Fruit fly (Drosophila melanogaster) whole organism, embryonic: ENCODE results near the gene Rad23.

ENCODE experiments used
- C15 ChIP-seq: fragments of 200-800 bp; sonication (Bioruptor generic); IDR thresholded peaks from 3 replicates; pipeline ENCODE4 v1.3.6; 2022; ENCODE audit warnings: missing biosample characterization, missing genetic modification characterization
- CG10462 ChIP-seq: fragments of 200-800 bp; sonication (Bioruptor generic); optimal IDR thresholded peaks from 2 replicates; lab custom pipeline; 2016; ENCODE audit warnings: missing biosample characterization, missing genetic modification characterization
- CG11456 ChIP-seq: fragments of 200-800 bp; sonication (Bioruptor generic); IDR thresholded peaks from 3 replicates; pipeline ENCODE4 v1.3.6; 2022; ENCODE audit warnings: missing biosample characterization, missing genetic modification characterization
- CG11504 ChIP-seq: fragments of 200-800 bp; sonication (Bioruptor generic); optimal IDR thresholded peaks from 3 replicates; lab custom pipeline; 2019; ENCODE audit warnings: missing biosample characterization, mild to moderate bottlenecking, missing genetic modification characterization, moderate library complexity
- CG11723 ChIP-seq: fragments of 200-800 bp; sonication (Bioruptor generic); optimal IDR thresholded peaks from 2 replicates; lab custom pipeline; 2017; ENCODE audit warnings: missing biosample characterization, mild to moderate bottlenecking, missing genetic modification characterization
- CG12071 ChIP-seq: fragments of 200-800 bp; sonication (Bioruptor generic); optimal IDR thresholded peaks from 3 replicates; lab custom pipeline; 2018; ENCODE audit warnings: missing biosample characterization, mild to moderate bottlenecking, missing genetic modification characterization
- CG12299 ChIP-seq: fragments of 200-800 bp; sonication (Bioruptor generic); optimal IDR thresholded peaks from 2 replicates; lab custom pipeline; 2018; ENCODE audit warnings: missing biosample characterization, mild to moderate bottlenecking, missing genetic modification characterization
- CG13424 ChIP-seq: fragments of 200-800 bp; sonication (Bioruptor generic); optimal IDR thresholded peaks from 2 replicates; lab custom pipeline; 2019; ENCODE audit warnings: missing biosample characterization, mild to moderate bottlenecking, missing genetic modification characterization, moderate library complexity
- CG15269 ChIP-seq: fragments of 200-800 bp; sonication (Bioruptor generic); optimal IDR thresholded peaks from 2 replicates; lab custom pipeline; 2018; ENCODE audit warnings: missing biosample characterization, mild to moderate bottlenecking, missing genetic modification characterization, moderate library complexity
- CG15601 ChIP-seq: fragments of 200-800 bp; sonication (Bioruptor generic); optimal IDR thresholded peaks from 3 replicates; lab custom pipeline; 2019; ENCODE audit warnings: missing biosample characterization, mild to moderate bottlenecking, missing genetic modification characterization, moderate library complexity
- CG15696 ChIP-seq: fragments of 200-800 bp; sonication (Bioruptor generic); optimal IDR thresholded peaks from 2 replicates; lab custom pipeline; 2019; ENCODE audit warnings: missing biosample characterization, mild to moderate bottlenecking, missing genetic modification characterization, moderate library complexity
- CG1603 ChIP-seq: fragments of 200-800 bp; sonication (Bioruptor generic); optimal IDR thresholded peaks from 2 replicates; lab custom pipeline; 2019; ENCODE audit warnings: missing biosample characterization, mild to moderate bottlenecking, missing genetic modification characterization, moderate library complexity
- CG17186 ChIP-seq: fragments of 200-800 bp; sonication (Bioruptor generic); optimal IDR thresholded peaks from 3 replicates; lab custom pipeline; 2017; ENCODE audit warnings: missing biosample characterization, missing genetic modification reagents, missing genetic modification characterization
- CG18011 ChIP-seq: fragments of 200-800 bp; sonication (Bioruptor generic); optimal IDR thresholded peaks from 2 replicates; lab custom pipeline; 2017; ENCODE audit warnings: missing biosample characterization, missing genetic modification characterization, mild to moderate bottlenecking, moderate library complexity, missing genotype
- CG5180 ChIP-seq: fragments of 200-800 bp; sonication (Bioruptor generic); optimal IDR thresholded peaks from 3 replicates; lab custom pipeline; 2017; ENCODE audit warnings: missing biosample characterization, missing genetic modification characterization, mild to moderate bottlenecking, moderate library complexity, missing genetic modification reagents
- CG8290 ChIP-seq, 3 experiments: fragments of 200-800 bp; sonication (Bioruptor generic); optimal IDR thresholded peaks; 2 replicates each; lab custom pipeline; 2016 to 2019; ENCODE audit warnings: missing biosample characterization in 3 of 3, missing genetic modification characterization in 3 of 3, mild to moderate bottlenecking in 2 of 3, moderate library complexity in 1 of 3
- CG8388 ChIP-seq: fragments of 200-800 bp; sonication (Bioruptor generic); optimal IDR thresholded peaks from 2 replicates; lab custom pipeline; 2019; ENCODE audit warnings: missing biosample characterization, mild to moderate bottlenecking, missing genetic modification characterization, moderate library complexity
- CG8765 ChIP-seq: fragments of 200-800 bp; sonication (Bioruptor generic); IDR thresholded peaks from 2 replicates; pipeline ENCODE4 v1.3.6; 2022; ENCODE audit warnings: missing biosample characterization, missing genetic modification characterization
- CG9932 ChIP-seq: fragments of 200-800 bp; sonication (Bioruptor generic); IDR thresholded peaks from 2 replicates; pipeline ENCODE4 v1.3.6; 2022; ENCODE audit warnings: missing biosample characterization, missing genetic modification characterization
- Dad ChIP-seq: fragments of 200-800 bp; sonication (Bioruptor generic); optimal IDR thresholded peaks from 3 replicates; lab custom pipeline; 2016; ENCODE audit warnings: missing biosample characterization, missing genetic modification characterization
- Fer2 ChIP-seq: fragments of 200-800 bp; sonication (Bioruptor generic); optimal IDR thresholded peaks from 2 replicates; lab custom pipeline; 2018; ENCODE audit warnings: missing biosample characterization, mild to moderate bottlenecking, missing genetic modification characterization, moderate library complexity
- HmgZ ChIP-seq: fragments of 200-800 bp; sonication (Bioruptor generic); optimal IDR thresholded peaks from 2 replicates; lab custom pipeline; 2018; ENCODE audit warnings: missing biosample characterization, mild to moderate bottlenecking, missing genetic modification characterization
- Sox100B ChIP-seq: fragments of 200-800 bp; sonication (Bioruptor generic); optimal IDR thresholded peaks from 3 replicates; lab custom pipeline; 2018; ENCODE audit warnings: missing biosample characterization, mild to moderate bottlenecking, missing genetic modification characterization
- Sry-β ChIP-seq: fragments of 200-800 bp; sonication (Bioruptor generic); optimal IDR thresholded peaks from 2 replicates; lab custom pipeline; 2018; ENCODE audit warnings: missing biosample characterization, mild to moderate bottlenecking, missing genetic modification characterization, moderate library complexity
- Sry-δ ChIP-seq: fragments of 200-800 bp; sonication (Bioruptor generic); optimal IDR thresholded peaks from 2 replicates; lab custom pipeline; 2016; ENCODE audit warnings: missing biosample characterization, missing genetic modification characterization
- Stat92E ChIP-seq, 3 experiments: fragments of >200 bp in 2 of 3; fragments of 200-800 bp in 1 of 3; sonication (Bioruptor generic) in 1 of 3; optimal IDR thresholded peaks; 2 replicates each; lab custom pipeline; 2017 to 2019; ENCODE audit warnings: missing biosample characterization in 3 of 3, missing genetic modification characterization in 3 of 3, mild to moderate bottlenecking in 1 of 3, moderate library complexity in 1 of 3
- Xbp1 ChIP-seq: fragments of 200-800 bp; sonication (Bioruptor generic); optimal IDR thresholded peaks from 3 replicates; lab custom pipeline; 2016; ENCODE audit warnings: missing biosample characterization, mild to moderate bottlenecking, missing genetic modification characterization
- bbx ChIP-seq: fragments of 200-800 bp; sonication (Bioruptor generic); IDR thresholded peaks from 2 replicates; pipeline ENCODE4 v1.3.6; 2022; ENCODE audit warnings: missing biosample characterization, missing genetic modification characterization; ENCODE audit not compliant: partially characterized antibody
- chif ChIP-seq, 2 experiments: fragments of 200-800 bp; sonication (Bioruptor generic); optimal IDR thresholded peaks; 3 replicates each; lab custom pipeline; 2016; ENCODE audit warnings: missing biosample characterization in 2 of 2, missing genetic modification characterization in 2 of 2
- ci ChIP-seq: fragments of 200-800 bp; sonication (Bioruptor generic); IDR thresholded peaks from 3 replicates; pipeline ENCODE4 v1.3.6; 2022; ENCODE audit warnings: missing biosample characterization, missing genetic modification characterization
- crc ChIP-seq: fragments of 200-800 bp; sonication (Bioruptor generic); optimal IDR thresholded peaks from 2 replicates; lab custom pipeline; 2016; ENCODE audit warnings: missing biosample characterization, missing genetic modification characterization
- cwo ChIP-seq: fragments of 200-800 bp; sonication (Bioruptor generic); optimal IDR thresholded peaks from 3 replicates; lab custom pipeline; 2017; ENCODE audit warnings: missing biosample characterization, missing genetic modification characterization, mild to moderate bottlenecking, moderate library complexity, missing genetic modification reagents
- danr ChIP-seq: fragments of 200-800 bp; sonication (Bioruptor generic); IDR thresholded peaks from 2 replicates; pipeline ENCODE4 v1.3.6; 2022; ENCODE audit warnings: missing biosample characterization, missing genetic modification characterization
- dmrt11E ChIP-seq: fragments of 200-800 bp; sonication (Bioruptor generic); optimal IDR thresholded peaks from 3 replicates; lab custom pipeline; 2018; ENCODE audit warnings: missing biosample characterization, mild to moderate bottlenecking, missing genetic modification characterization, moderate library complexity
- gro ChIP-seq: fragments of 200-800 bp; sonication (Bioruptor generic); optimal IDR thresholded peaks from 2 replicates; lab custom pipeline; 2016; ENCODE audit warnings: missing biosample characterization, missing genetic modification characterization
- hth ChIP-seq: fragments of >200 bp; optimal IDR thresholded peaks from 2 replicates; lab custom pipeline; 2017; ENCODE audit warnings: inconsistent platforms
- lbe ChIP-seq: fragments of 200-800 bp; sonication (Bioruptor generic); optimal IDR thresholded peaks from 2 replicates; lab custom pipeline; 2016; ENCODE audit warnings: missing biosample characterization, mild to moderate bottlenecking, missing genetic modification characterization
- otp ChIP-seq: fragments of 200-800 bp; sonication (Bioruptor generic); IDR thresholded peaks from 3 replicates; pipeline ENCODE4, ENCODE4 v1.3.6; 2022; ENCODE audit warnings: missing biosample characterization, missing genetic modification characterization
- psq ChIP-seq: fragments of 200-800 bp; sonication (Bioruptor generic); optimal IDR thresholded peaks from 2 replicates; lab custom pipeline; 2017; ENCODE audit warnings: missing biosample characterization, missing genetic modification characterization
- ro ChIP-seq: fragments of 200-800 bp; sonication (Bioruptor generic); IDR thresholded peaks from 2 replicates; pipeline ENCODE4 v1.3.6; 2022; ENCODE audit warnings: missing biosample characterization, missing genetic modification characterization
- seq ChIP-seq: fragments of 200-800 bp; sonication (Bioruptor generic); IDR thresholded peaks from 2 replicates; pipeline ENCODE4 v1.3.6; 2022; ENCODE audit warnings: missing biosample characterization, missing genetic modification characterization
- sqz ChIP-seq: fragments of 200-800 bp; sonication (Bioruptor generic); optimal IDR thresholded peaks from 3 replicates; lab custom pipeline; 2018; ENCODE audit warnings: missing biosample characterization, mild to moderate bottlenecking, missing genetic modification characterization
- stwl ChIP-seq: fragments of 200-800 bp; sonication (Bioruptor generic); optimal IDR thresholded peaks from 3 replicates; lab custom pipeline; 2018; ENCODE audit warnings: missing biosample characterization, mild to moderate bottlenecking, missing genetic modification characterization, moderate library complexity
- sug ChIP-seq: fragments of 200-800 bp; optimal IDR thresholded peaks from 2 replicates; lab custom pipeline; 2019; ENCODE audit warnings: missing biosample characterization, mild to moderate bottlenecking, missing genetic modification characterization, moderate library complexity
- tin ChIP-seq: fragments of 200-800 bp; sonication (Bioruptor generic); optimal IDR thresholded peaks from 3 replicates; lab custom pipeline; 2016; ENCODE audit warnings: missing biosample characterization, missing genetic modification characterization
- tio ChIP-seq: fragments of 200-800 bp; sonication (Bioruptor generic); optimal IDR thresholded peaks from 2 replicates; lab custom pipeline; 2017; ENCODE audit warnings: missing biosample characterization, missing genetic modification characterization, inconsistent platforms
- twi ChIP-seq: fragments of 200-800 bp; optimal IDR thresholded peaks from 2 replicates; lab custom pipeline; 2019; ENCODE audit warnings: missing biosample characterization, mild to moderate bottlenecking, missing genetic modification characterization, moderate library complexity
- vvl ChIP-seq: fragments of 200-800 bp; sonication (Bioruptor generic); IDR thresholded peaks from 2 replicates; pipeline ENCODE4 v1.3.6; 2022; ENCODE audit warnings: missing biosample characterization, missing genetic modification characterization

The Rad23 gene

DNA sequence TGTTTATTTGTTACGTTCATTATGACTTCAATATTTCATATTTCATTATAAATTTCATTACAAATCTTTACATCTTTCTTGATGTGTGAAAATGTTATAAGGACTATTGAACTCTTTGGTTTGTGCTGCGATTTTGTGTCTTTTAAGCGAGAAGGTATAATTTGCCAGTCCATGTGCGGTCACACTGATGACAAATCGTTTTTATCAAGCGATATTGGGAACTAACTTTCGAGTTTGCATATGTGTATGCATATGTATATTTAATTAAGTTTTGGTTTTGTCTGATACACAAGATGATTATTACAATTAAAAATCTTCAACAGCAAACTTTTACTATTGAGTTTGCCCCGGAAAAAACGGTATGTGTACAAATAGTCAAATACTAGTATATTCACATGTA lies at the start of gene Rad23 (continued):
- TF ChIP-seq CG15601 (tag; lab: Kevin White, UChicago) (peak; percentile 32), CG17186 (GFP tag; lab: Kevin White, UChicago) (peak; percentile 23)
- TF ChIP-seq, all 482 proteins: peak for 70

dm6 chr4:261484-262070 lies 46.3 kb upstream of the Rad23 start:
- TF ChIP-seq Sry-δ (GFP tag; lab: Kevin White, UChicago) (peak; percentile 15), Fer2 (no peak), ro (GFP tag; lab: Robert Waterston, UW) (no peak), sug (tag; lab: Kevin White, UChicago) (peak; percentile 60), Stat92E (GFP tag; optimal IDR thresholded peaks at IDR 0.05; lab: Kevin White, UChicago) (no peak), sqz (no peak), Sox100B (GFP tag; lab: Kevin White, UChicago) (no peak), ci (GFP tag; lab: Robert Waterston, UW) (no peak), stwl (peak; percentile 51), danr (GFP tag; lab: Robert Waterston, UW) (no peak), CG8388 (GFP tag; lab: Kevin White, UChicago) (no peak), dmrt11E (no peak), CG15269 (tag; lab: Kevin White, UChicago) (no peak), CG11504 (no peak), CG10462 (no peak), CG18011 (no peak), psq (no peak), CG9932 (no peak), CG13424 (no peak), Sry-β (peak; percentile 66), twi (tag; lab: Kevin White, UChicago) (no peak), crc (no peak), HmgZ (tag; lab: Kevin White, UChicago) (no peak), cwo (GFP tag; lab: Kevin White, UChicago) (no peak), CG8290 (GFP tag; optimal IDR thresholded peaks at IDR 0.05; lab: Kevin White, UChicago) (peak; percentile 62), CG8290 (tag; optimal IDR thresholded peaks at IDR 0.05; lab: Kevin White, UChicago) (peak; percentile 24 to 30), CG15696 (tag; lab: Kevin White, UChicago) (no peak), gro (GFP tag; lab: Kevin White, UChicago) (no peak), hth (lab: Kevin White, UChicago) (no peak), CG12071 (GFP tag; lab: Kevin White, UChicago) (no peak), bbx (no peak), Dad (GFP tag; lab: Kevin White, UChicago) (no peak), chif (GFP tag; optimal IDR thresholded peaks at IDR 0.05; lab: Kevin White, UChicago) (no peak), seq (GFP tag; lab: Robert Waterston, UW) (no peak), CG1603 (no peak), CG11723 (GFP tag; lab: Kevin White, UChicago) (peak; percentile 2), CG5180 (no peak), CG11456 (GFP tag; lab: Robert Waterston, UW) (no peak), tin (GFP tag; lab: Kevin White, UChicago) (no peak), CG8765 (GFP tag; lab: Robert Waterston, UW) (no peak), CG12299 (tag; lab: Kevin White, UChicago) (no peak), tio (GFP tag; lab: Kevin White, UChicago) (no peak), Xbp1 (GFP tag; lab: Kevin White, UChicago) (no peak), lbe (GFP tag; lab: Kevin White, UChicago) (no peak), otp (GFP tag; lab: Robert Waterston, UW) (no peak), C15 (GFP tag; lab: Robert Waterston, UW) (no peak), vvl (no peak)
